Fruit fly (Drosophila melanogaster) whole organism, adult: Measurements from ENCODE around the gene CG9981.

ENCODE experiments used
- CG11617 ChIP-seq: fragments of 200-800 bp; sonication (Bioruptor generic); optimal IDR thresholded peaks from 2 replicates; lab custom pipeline; 2017; ENCODE audit warnings: mild to moderate bottlenecking, missing biosample characterization, missing genetic modification reagents, missing genetic modification characterization
- CG12768 ChIP-seq: fragments of 200-800 bp; sonication (Bioruptor generic); optimal IDR thresholded peaks from 2 replicates; lab custom pipeline; 2017; ENCODE audit warnings: missing biosample characterization, missing genetic modification characterization, mild to moderate bottlenecking, moderate library complexity, missing genetic modification reagents
- CG14711 ChIP-seq: fragments of 200-800 bp; sonication (Bioruptor generic); optimal IDR thresholded peaks from 2 replicates; lab custom pipeline; 2018; ENCODE audit warnings: missing biosample characterization, mild to moderate bottlenecking, missing genetic modification characterization, moderate library complexity
- CG1620 ChIP-seq: fragments of 200-800 bp; sonication (Bioruptor generic); optimal IDR thresholded peaks from 2 replicates; lab custom pipeline; 2016; ENCODE audit warnings: missing biosample characterization, missing genetic modification characterization
- CG33017 ChIP-seq: fragments of 200-800 bp; sonication (Bioruptor generic); optimal IDR thresholded peaks from 2 replicates; lab custom pipeline; 2018; ENCODE audit warnings: missing biosample characterization, mild to moderate bottlenecking, missing genetic modification characterization, moderate library complexity
- CG5204 ChIP-seq: fragments of 200-800 bp; sonication (Bioruptor generic); optimal IDR thresholded peaks from 2 replicates; lab custom pipeline; 2016; ENCODE audit warnings: missing biosample characterization, missing genetic modification characterization
- CG7045 ChIP-seq: fragments of 200-800 bp; sonication (Bioruptor generic); optimal IDR thresholded peaks from 2 replicates; lab custom pipeline; 2017; ENCODE audit warnings: missing biosample characterization, mild to moderate bottlenecking, missing genetic modification characterization
- CG7101 ChIP-seq: fragments of 200-800 bp; sonication (Bioruptor generic); optimal IDR thresholded peaks from 2 replicates; lab custom pipeline; 2018; ENCODE audit warnings: missing biosample characterization, mild to moderate bottlenecking, missing genetic modification characterization, moderate library complexity
- Clk ChIP-seq: fragments of 200-800 bp; sonication (Bioruptor generic); optimal IDR thresholded peaks from 2 replicates; lab custom pipeline; 2017; ENCODE audit warnings: missing biosample characterization, missing genetic modification characterization
- Crg-1 ChIP-seq: fragments of 200-800 bp; sonication (Bioruptor generic); optimal IDR thresholded peaks from 2 replicates; lab custom pipeline; 2016; ENCODE audit warnings: missing biosample characterization, missing genetic modification characterization
- Hr96 ChIP-seq: fragments of 200-800 bp; sonication (Bioruptor generic); optimal IDR thresholded peaks from 2 replicates; lab custom pipeline; 2016; ENCODE audit warnings: missing biosample characterization, missing genetic modification characterization
- Mnt ChIP-seq: fragments of 200-800 bp; sonication (Bioruptor generic); optimal IDR thresholded peaks from 2 replicates; lab custom pipeline; 2016; ENCODE audit warnings: missing biosample characterization, mild to moderate bottlenecking, missing genetic modification characterization
- bab1 ChIP-seq: fragments of 200-800 bp; sonication (Bioruptor generic); optimal IDR thresholded peaks from 3 replicates; lab custom pipeline; 2019; ENCODE audit warnings: missing biosample characterization, mild to moderate bottlenecking, missing genetic modification characterization, moderate library complexity
- cic ChIP-seq: fragments of 200-800 bp; sonication (Bioruptor generic); optimal IDR thresholded peaks from 2 replicates; lab custom pipeline; 2017; ENCODE audit warnings: missing biosample characterization, mild to moderate bottlenecking, missing genetic modification characterization, moderate library complexity
- cnc ChIP-seq, 2 experiments: fragments of >200 bp; optimal IDR thresholded peaks; 2 replicates each; lab custom pipeline; 2017
- kay ChIP-seq: fragments of 200-800 bp; sonication (Bioruptor generic); peaks from one replicate; lab custom pipeline; 2016; ENCODE audit warnings: missing biosample characterization, missing genetic modification characterization, borderline replicate concordance
- ovo ChIP-seq: fragments of 200-800 bp; sonication (Bioruptor generic); optimal IDR thresholded peaks from 2 replicates; lab custom pipeline; 2016; ENCODE audit warnings: missing biosample characterization, missing genetic modification characterization
- pad ChIP-seq: fragments of 200-800 bp; sonication (Bioruptor generic); optimal IDR thresholded peaks from 3 replicates; lab custom pipeline; 2017; ENCODE audit warnings: missing biosample characterization, missing genetic modification characterization, mild to moderate bottlenecking, moderate library complexity, missing genetic modification reagents
- tj ChIP-seq: fragments of 200-800 bp; sonication (Bioruptor generic); optimal IDR thresholded peaks from 3 replicates; lab custom pipeline; 2017; ENCODE audit warnings: missing biosample characterization, mild to moderate bottlenecking, missing genetic modification characterization, moderate library complexity
- toe ChIP-seq: fragments of 200-800 bp; sonication (Bioruptor generic); optimal IDR thresholded peaks from 2 replicates; lab custom pipeline; 2016; ENCODE audit warnings: missing biosample characterization, missing genetic modification characterization

The CG9981 gene

DNA sequence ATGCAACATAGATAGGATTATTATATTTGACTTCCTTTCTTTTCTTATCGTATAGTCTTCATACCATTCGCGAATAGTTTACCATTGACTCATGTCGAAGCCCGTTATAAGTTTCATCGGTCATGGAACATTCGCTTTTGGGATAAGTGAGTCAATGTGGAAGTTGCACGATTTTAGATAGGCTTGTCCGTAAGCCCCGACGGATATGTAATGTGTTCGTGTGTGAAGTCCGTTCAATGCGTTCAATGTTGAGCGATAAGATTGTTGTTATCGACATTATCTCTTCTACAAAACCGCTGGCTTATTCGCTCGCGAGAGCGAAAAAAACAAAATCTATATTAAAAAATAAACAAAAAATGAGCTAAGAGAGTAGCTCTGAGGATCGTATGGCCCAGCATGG is at the start of gene CG9981:
Gene CG9981 (minus strand): TSS at position 320 of the 400 bp plus-strand sequence.
- TF ChIP-seq tj (GFP tag; lab: Kevin White, UChicago) (no peak), bab1 (GFP tag; lab: Kevin White, UChicago) (no peak), CG11617 (GFP tag; lab: Kevin White, UChicago) (no peak), CG7101 (tag; lab: Kevin White, UChicago) (no peak), pad (no peak), cic (no peak), cnc (optimal IDR thresholded peaks at IDR 0.05; lab: Kevin White, UChicago) (no peak), ovo (no peak), CG7045 (no peak), CG12768 (GFP tag; lab: Kevin White, UChicago) (no peak), CG33017 (no peak), Crg-1 (no peak), toe (GFP tag; lab: Kevin White, UChicago) (no peak), Mnt (no peak), Clk (no peak), CG5204 (GFP tag; lab: Kevin White, UChicago) (no peak), Hr96 (GFP tag; lab: Kevin White, UChicago) (no peak)

DNA sequence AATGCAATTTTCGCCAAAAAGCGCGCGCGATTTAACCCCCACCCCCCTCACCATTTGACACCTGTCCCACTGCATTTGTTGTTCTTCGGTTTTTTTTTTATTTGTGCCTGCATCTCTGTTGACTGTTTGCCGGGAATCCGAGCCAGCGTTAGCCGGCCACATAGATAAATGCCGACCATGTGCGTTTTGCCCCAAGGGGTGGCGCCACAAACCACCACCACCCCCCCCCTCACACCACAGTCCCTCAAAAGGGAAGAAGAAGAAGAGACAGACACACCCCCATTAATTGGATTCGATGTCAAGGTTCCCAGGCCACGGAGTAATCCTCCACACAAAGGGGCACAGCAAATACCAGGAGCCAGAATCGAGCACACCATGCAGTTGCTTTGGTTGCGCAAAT is 44.4 kb upstream of the CG9981 start:
- TF ChIP-seq tj (GFP tag; lab: Kevin White, UChicago) (peak; percentile 55), Clk (no peak), pad (no peak)

DNA sequence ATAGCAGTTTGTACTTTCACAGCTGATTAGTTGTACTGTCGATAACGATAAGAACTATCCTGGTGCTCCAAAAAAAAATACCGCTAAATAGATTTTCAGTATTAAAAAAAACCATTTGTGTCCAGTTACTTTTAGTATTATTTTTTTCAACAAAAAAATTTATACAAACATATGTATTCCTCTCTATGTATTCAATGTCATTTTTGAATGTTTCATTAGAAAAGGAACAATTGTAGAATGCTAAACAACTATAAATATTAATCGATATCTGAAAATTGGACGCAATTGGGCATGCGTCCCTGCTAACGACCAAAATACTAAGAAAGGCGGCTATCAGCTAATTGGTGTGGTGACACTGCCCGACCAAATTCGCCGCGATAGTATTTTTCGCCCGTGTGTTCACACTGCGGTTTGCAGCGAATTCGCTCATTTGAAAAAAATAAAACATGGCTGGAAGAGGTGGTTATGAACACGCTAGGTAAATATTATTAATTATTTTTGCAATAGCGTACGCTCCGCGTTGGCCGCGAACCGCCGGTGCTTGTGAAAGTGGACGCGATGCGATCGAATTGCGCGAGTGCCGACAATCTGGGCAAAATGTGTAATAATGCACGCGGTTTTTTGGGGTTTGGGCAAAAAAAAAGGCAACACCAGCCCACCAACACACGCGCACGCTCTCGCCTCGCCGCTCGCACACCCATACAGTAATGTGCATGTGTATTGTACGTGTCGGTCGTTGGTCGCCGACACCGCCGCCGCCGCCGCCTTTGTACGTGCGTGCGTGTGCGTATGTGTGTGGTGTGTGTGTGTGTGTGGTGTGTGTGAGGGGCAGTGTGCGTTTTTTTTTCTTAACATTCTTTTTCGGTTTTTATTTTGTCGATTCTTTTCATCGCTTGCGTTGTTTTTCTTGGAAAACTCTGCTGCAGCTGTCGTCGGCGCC is 43.6 kb upstream of the CG9981 start, which contains the start of the genes CG34015 and eIF4H1:
Gene CG34015 (minus strand): TSS at position 51 of the 940 bp plus-strand sequence.
Gene eIF4H1 (plus strand): TSS at position 414 of the 940 bp plus-strand sequence.
- peak; percentile 44 for TF ChIP-seq CG12768 (GFP tag; lab: Kevin White, UChicago)
- peak; percentile 59 for TF ChIP-seq cic
- TF ChIP-seq CG14711 (tag; lab: Kevin White, UChicago), result no peak
- no peak for TF ChIP-seq CG7045
- peak; percentile 2 for TF ChIP-seq CG1620
- peak; percentile 92 for TF ChIP-seq Mnt
- TF ChIP-seq ovo, result no peak
- TF ChIP-seq tj (GFP tag; lab: Kevin White, UChicago), result peak; percentile 76
- peak; percentile 52 for TF ChIP-seq CG11617 (GFP tag; lab: Kevin White, UChicago)
- peak; percentile 12 for TF ChIP-seq Crg-1
- peak; percentile 84 for TF ChIP-seq pad
- TF ChIP-seq CG7101 (tag; lab: Kevin White, UChicago), result peak; percentile 27
- no peak for TF ChIP-seq Hr96 (GFP tag; lab: Kevin White, UChicago)
- no peak for TF ChIP-seq bab1 (GFP tag; lab: Kevin White, UChicago)
- TF ChIP-seq Clk, result no peak
- TF ChIP-seq CG33017, result no peak

DNA sequence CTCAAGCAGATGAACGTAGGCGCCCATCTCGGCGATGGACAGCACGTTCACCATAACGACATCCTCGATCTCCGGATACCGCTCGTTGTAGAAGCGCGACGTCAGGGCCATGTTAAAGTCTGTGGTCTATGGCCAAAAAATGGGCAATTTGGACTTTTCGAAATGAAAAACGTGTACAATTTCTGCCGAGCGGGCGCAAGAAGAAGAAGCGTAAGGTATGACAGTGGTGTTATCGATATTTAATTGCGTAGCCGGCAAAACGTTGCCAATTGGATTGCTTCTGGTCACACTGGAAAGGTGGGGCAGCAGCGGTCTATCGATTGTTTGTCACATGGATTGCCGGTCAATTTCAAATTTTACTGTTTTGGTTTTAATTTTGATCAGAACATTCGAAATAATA is 41.8 kb upstream of the CG9981 start, which contains the start of gene eIF2alpha:
Gene eIF2alpha (minus strand): TSS at position 225 of the 400 bp plus-strand sequence.
- TF ChIP-seq CG7045 (no peak), CG14711 (tag; lab: Kevin White, UChicago) (no peak), kay (no peak), Mnt (peak; percentile 85), pad (peak; percentile 50), ovo (no peak), Crg-1 (peak; percentile 17), cic (no peak), CG1620 (peak; percentile 1), CG11617 (GFP tag; lab: Kevin White, UChicago) (no peak), CG33017 (no peak), CG5204 (GFP tag; lab: Kevin White, UChicago) (no peak), CG7101 (tag; lab: Kevin White, UChicago) (peak; percentile 10), tj (GFP tag; lab: Kevin White, UChicago) (peak; percentile 52), Hr96 (GFP tag; lab: Kevin White, UChicago) (no peak), bab1 (GFP tag; lab: Kevin White, UChicago) (peak; percentile 64), CG12768 (GFP tag; lab: Kevin White, UChicago) (no peak), toe (GFP tag; lab: Kevin White, UChicago) (no peak), Clk (no peak), cnc (optimal IDR thresholded peaks at IDR 0.05; lab: Kevin White, UChicago) (no peak)

DNA sequence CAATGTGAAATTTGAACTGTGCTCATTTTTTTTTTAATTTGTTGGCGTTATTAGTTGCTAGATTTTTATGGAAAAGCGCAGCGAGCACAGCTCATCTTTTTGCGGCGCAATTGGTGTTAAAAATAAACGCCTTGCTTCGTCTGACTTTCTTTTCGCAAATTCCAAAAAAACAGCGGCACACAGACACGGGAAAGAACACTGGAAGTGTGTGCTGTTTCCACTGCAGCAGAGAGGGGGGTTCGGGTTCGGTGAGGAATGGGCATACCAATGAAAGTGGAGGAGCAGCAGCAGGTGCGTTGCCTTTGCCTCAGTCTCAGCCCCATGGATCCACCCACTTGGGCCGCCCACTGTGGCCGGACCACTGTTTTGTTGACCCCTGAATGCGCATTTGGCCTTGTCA is 37.4 kb upstream of the CG9981 start:
- TF ChIP-seq Crg-1, result no peak
- no peak for TF ChIP-seq Clk
- no peak for TF ChIP-seq pad
- TF ChIP-seq CG7045, result no peak
- no peak for TF ChIP-seq Mnt
- TF ChIP-seq CG11617 (GFP tag; lab: Kevin White, UChicago), result no peak
- TF ChIP-seq CG33017, result no peak
- no peak for TF ChIP-seq CG12768 (GFP tag; lab: Kevin White, UChicago)
- no peak for TF ChIP-seq ovo
- no peak for TF ChIP-seq toe (GFP tag; lab: Kevin White, UChicago)
- TF ChIP-seq CG14711 (tag; lab: Kevin White, UChicago), result no peak
- no peak for TF ChIP-seq kay
- no peak for TF ChIP-seq Hr96 (GFP tag; lab: Kevin White, UChicago)
- no peak for TF ChIP-seq bab1 (GFP tag; lab: Kevin White, UChicago)
- TF ChIP-seq tj (GFP tag; lab: Kevin White, UChicago), result no peak
- TF ChIP-seq CG7101 (tag; lab: Kevin White, UChicago), result no peak
- TF ChIP-seq cnc (optimal IDR thresholded peaks at IDR 0.05; lab: Kevin White, UChicago), result no peak
- no peak for TF ChIP-seq CG5204 (GFP tag; lab: Kevin White, UChicago)
- TF ChIP-seq cic, result no peak

DNA sequence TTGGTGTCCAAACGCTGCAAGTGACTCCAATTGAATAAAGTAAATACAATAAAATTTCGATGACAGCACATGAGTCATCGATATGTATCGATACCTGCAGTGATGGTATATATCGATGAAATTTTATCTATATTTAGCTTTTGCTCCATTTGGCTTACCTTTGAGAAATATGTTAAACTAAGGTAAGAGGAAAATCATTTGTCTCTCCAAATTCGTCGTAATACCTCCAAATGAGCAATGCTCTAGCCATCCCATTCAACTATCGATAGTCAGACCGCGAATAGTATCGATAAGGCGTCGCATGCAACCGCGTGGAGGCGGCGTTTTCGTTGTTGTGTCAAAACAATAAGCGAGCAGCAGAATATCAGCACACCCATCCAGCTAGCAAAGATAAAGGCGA is 36.3 kb upstream of the CG9981 start, which contains the start of the genes Cdc50 and rngo:
Gene Cdc50 (minus strand): TSS at position 52 of the 400 bp plus-strand sequence.
Gene rngo (plus strand): TSS at position 189 of the 400 bp plus-strand sequence.
- TF ChIP-seq toe (GFP tag; lab: Kevin White, UChicago) (no peak), tj (GFP tag; lab: Kevin White, UChicago) (peak; percentile 53), CG7101 (tag; lab: Kevin White, UChicago) (peak; percentile 51), bab1 (GFP tag; lab: Kevin White, UChicago) (peak; percentile 70), cic (peak; percentile 16), Crg-1 (peak; percentile 68), CG14711 (tag; lab: Kevin White, UChicago) (peak; percentile 43), kay (no peak), CG33017 (peak; percentile 4), Mnt (peak; percentile 85), pad (peak; percentile 54), CG1620 (peak; percentile 28), Clk (no peak), CG11617 (GFP tag; lab: Kevin White, UChicago) (peak; percentile 59)
